Worm (Caenorhabditis elegans) whole organism, midembryonic: ENCODE data around the gene dao-6.

Source experiments
- T22C8.4 ChIP-seq: fragments of 200-800 bp; sonication (Bioruptor generic); IDR thresholded peaks from 2 replicates; pipeline ENCODE4 v1.3.6; 2022; ENCODE audit warnings: missing genetic modification characterization, missing compliant biosample characterization
- cog-1 ChIP-seq: sonication (generic microtip); optimal IDR thresholded peaks from 2 replicates; lab custom pipeline; 2016; ENCODE audit warnings: missing genetic modification characterization, missing compliant biosample characterization
- flt-1 ChIP-seq: fragments of 200-800 bp; sonication (Bioruptor generic); IDR thresholded peaks from 2 replicates; pipeline ENCODE4 v1.3.6; 2022; ENCODE audit warnings: missing genetic modification characterization, missing compliant biosample characterization
- klf-2 ChIP-seq: fragments of 200-800 bp; sonication (Bioruptor generic); conservative IDR thresholded peaks from 2 replicates; pipeline ENCODE4 v1.3.6; 2022; ENCODE audit warnings: missing genetic modification reagents, missing genetic modification characterization, missing compliant biosample characterization
- med-1 ChIP-seq: sonication (generic microtip); optimal IDR thresholded peaks from 2 replicates; lab custom pipeline; 2017; ENCODE audit warnings: missing genetic modification characterization, mild to moderate bottlenecking, missing compliant biosample characterization, antibody characterized with exemption, missing genetic modification reagents; ENCODE audit not compliant: insufficient read depth
- ref-1 ChIP-seq: fragments of 200-800 bp; sonication (Bioruptor generic); conservative IDR thresholded peaks from 2 replicates; pipeline ENCODE4 v1.3.6; 2022; ENCODE audit warnings: missing genetic modification reagents, missing genetic modification characterization, missing compliant biosample characterization
- tab-1 ChIP-seq: fragments of 200-800 bp; sonication (Bioruptor generic); IDR thresholded peaks from 2 replicates; pipeline ENCODE4 v1.3.6; 2022; ENCODE audit warnings: missing genetic modification characterization, missing compliant biosample characterization
- ztf-23 ChIP-seq: fragments of 200-800 bp; sonication (Bioruptor generic); IDR thresholded peaks from 2 replicates; pipeline ENCODE4 v1.3.6; 2022; ENCODE audit warnings: missing genetic modification reagents, missing genetic modification characterization, missing compliant biosample characterization
- ztf-29 ChIP-seq: fragments of 200-800 bp; sonication (Bioruptor generic); IDR thresholded peaks from 2 replicates; pipeline ENCODE4 v1.3.6; 2022; ENCODE audit warnings: missing genetic modification reagents, missing genetic modification characterization, missing compliant biosample characterization

Gene dao-6

DNA sequence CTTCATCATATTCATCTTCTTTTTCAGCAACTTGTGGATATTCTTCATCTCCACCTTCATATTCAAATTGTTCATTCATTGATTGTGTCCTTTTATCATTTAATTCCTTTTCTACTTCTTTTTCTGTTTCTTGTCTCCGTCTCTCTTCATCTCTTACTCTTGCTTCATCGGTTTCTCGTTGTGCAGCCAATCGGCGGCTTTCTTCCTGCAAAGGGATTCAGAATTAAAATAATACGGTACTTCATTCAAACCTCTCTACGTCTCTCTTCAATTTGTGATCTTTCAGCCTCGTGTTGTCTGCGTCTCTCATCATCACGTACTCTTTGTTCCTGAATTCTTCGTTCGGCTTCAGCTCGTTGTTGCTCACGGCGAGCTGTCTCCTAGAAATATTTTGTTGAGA is 4.7 kb upstream of the dao-6 start:
- no peak for TF ChIP-seq cog-1 (tag; lab: Kevin White, UChicago)
- no peak for TF ChIP-seq ref-1 (GFP tag; lab: Robert Waterston, UW)
- no peak for TF ChIP-seq ztf-23
- TF ChIP-seq ztf-29 (GFP tag; lab: Robert Waterston, UW), result no peak
- TF ChIP-seq flt-1 (GFP tag; lab: Robert Waterston, UW), result no peak
- no peak for TF ChIP-seq med-1
- no peak for TF ChIP-seq tab-1 (GFP tag; lab: Robert Waterston, UW)
- no peak for TF ChIP-seq klf-2
- no peak for TF ChIP-seq T22C8.4 (GFP tag; lab: Robert Waterston, UW)

ce11 chrIII:9738954-9739353 is 3.0 kb upstream of the dao-6 start, which contains the start of gene hlh-4:
Gene hlh-4, minus strand, starts transcription at chrIII:9739054.
- TF ChIP-seq cog-1 (tag; lab: Kevin White, UChicago) (no peak), ztf-29 (GFP tag; lab: Robert Waterston, UW) (no peak)

ce11 chrIII:9734030-9734429 is 2.0 kb downstream of the dao-6 start:
- no peak for TF ChIP-seq T22C8.4 (GFP tag; lab: Robert Waterston, UW)
- TF ChIP-seq tab-1 (GFP tag; lab: Robert Waterston, UW), result no peak
- TF ChIP-seq klf-2, result no peak
- no peak for TF ChIP-seq cog-1 (tag; lab: Kevin White, UChicago)
- no peak for TF ChIP-seq ztf-29 (GFP tag; lab: Robert Waterston, UW)
- TF ChIP-seq flt-1 (GFP tag; lab: Robert Waterston, UW), result no peak
- TF ChIP-seq ztf-23, result no peak
- no peak for TF ChIP-seq ref-1 (GFP tag; lab: Robert Waterston, UW)
- no peak for TF ChIP-seq med-1

ce11 chrIII:9733333-9733732 is 2.7 kb downstream of the dao-6 start:
- TF ChIP-seq flt-1 (GFP tag; lab: Robert Waterston, UW), result no peak
- TF ChIP-seq med-1, result no peak

- TF ChIP-seq T22C8.4 (GFP tag; lab: Robert Waterston, UW) (no peak), flt-1 (GFP tag; lab: Robert Waterston, UW) (no peak), med-1 (no peak), ref-1 (GFP tag; lab: Robert Waterston, UW) (no peak), ztf-23 (no peak), cog-1 (tag; lab: Kevin White, UChicago) (no peak), tab-1 (GFP tag; lab: Robert Waterston, UW) (no peak), klf-2 (no peak), ztf-29 (GFP tag; lab: Robert Waterston, UW) (no peak)
Measured at ce11 chrIII:9731313-9731912, 4.6 kb downstream of the dao-6 start.

ce11 chrIII:9730407-9730806 is 5.6 kb downstream of the dao-6 start:
- TF ChIP-seq med-1 (no peak), T22C8.4 (GFP tag; lab: Robert Waterston, UW) (no peak), ztf-23 (no peak), ztf-29 (GFP tag; lab: Robert Waterston, UW) (no peak), cog-1 (tag; lab: Kevin White, UChicago) (no peak), flt-1 (GFP tag; lab: Robert Waterston, UW) (no peak), tab-1 (GFP tag; lab: Robert Waterston, UW) (no peak), klf-2 (no peak), ref-1 (GFP tag; lab: Robert Waterston, UW) (no peak)

- TF ChIP-seq ref-1 (GFP tag; lab: Robert Waterston, UW) (no peak), ztf-29 (GFP tag; lab: Robert Waterston, UW) (no peak), ztf-23 (no peak), cog-1 (tag; lab: Kevin White, UChicago) (no peak), klf-2 (no peak), T22C8.4 (GFP tag; lab: Robert Waterston, UW) (no peak), flt-1 (GFP tag; lab: Robert Waterston, UW) (no peak), tab-1 (GFP tag; lab: Robert Waterston, UW) (no peak), med-1 (no peak)
Measured at ce11 chrIII:9727439-9727838, 8.6 kb downstream of the dao-6 start, which contains the start of gene C07A9.12. Gene C07A9.12, minus strand, starts transcription at chrIII:9727539.

ce11 chrIII:9725114-9725513 is 10.9 kb downstream of the dao-6 start, which contains the start of gene clec-162:
Gene clec-162, minus strand, starts transcription at chrIII:9725214.
- TF ChIP-seq ztf-23, result no peak
- TF ChIP-seq ref-1 (GFP tag; lab: Robert Waterston, UW), result no peak
- TF ChIP-seq med-1, result no peak
- TF ChIP-seq T22C8.4 (GFP tag; lab: Robert Waterston, UW), result no peak
- no peak for TF ChIP-seq flt-1 (GFP tag; lab: Robert Waterston, UW)
- TF ChIP-seq ztf-29 (GFP tag; lab: Robert Waterston, UW), result no peak
- no peak for TF ChIP-seq tab-1 (GFP tag; lab: Robert Waterston, UW)
- no peak for TF ChIP-seq cog-1 (tag; lab: Kevin White, UChicago)
- no peak for TF ChIP-seq klf-2

DNA sequence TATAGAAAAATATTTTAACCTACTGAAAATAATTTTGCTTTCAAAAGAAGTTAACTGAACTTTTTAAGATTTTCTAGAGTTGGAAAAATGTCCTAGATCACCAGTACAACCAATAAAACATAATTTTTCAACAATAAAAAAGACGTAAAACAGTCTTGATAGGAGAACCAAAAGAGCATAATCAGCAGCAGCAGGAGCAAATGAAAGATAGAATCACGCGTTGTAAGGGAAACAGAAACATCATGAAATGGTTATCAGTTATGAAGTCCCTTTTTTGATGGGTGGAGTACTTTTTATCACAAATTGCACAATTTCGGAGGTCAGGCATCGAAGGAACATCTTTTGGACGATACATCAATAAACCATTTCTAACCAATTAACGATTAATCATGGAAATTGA is 14.0 kb downstream of the dao-6 start:
- no peak for TF ChIP-seq T22C8.4 (GFP tag; lab: Robert Waterston, UW)

ce11 chrIII:9720191-9720590 is 15.8 kb downstream of the dao-6 start, which contains the start of gene ncx-7:
Gene ncx-7, minus strand, starts transcription at chrIII:9720291.
- TF ChIP-seq tab-1 (GFP tag; lab: Robert Waterston, UW), result no peak
- no peak for TF ChIP-seq flt-1 (GFP tag; lab: Robert Waterston, UW)

DNA sequence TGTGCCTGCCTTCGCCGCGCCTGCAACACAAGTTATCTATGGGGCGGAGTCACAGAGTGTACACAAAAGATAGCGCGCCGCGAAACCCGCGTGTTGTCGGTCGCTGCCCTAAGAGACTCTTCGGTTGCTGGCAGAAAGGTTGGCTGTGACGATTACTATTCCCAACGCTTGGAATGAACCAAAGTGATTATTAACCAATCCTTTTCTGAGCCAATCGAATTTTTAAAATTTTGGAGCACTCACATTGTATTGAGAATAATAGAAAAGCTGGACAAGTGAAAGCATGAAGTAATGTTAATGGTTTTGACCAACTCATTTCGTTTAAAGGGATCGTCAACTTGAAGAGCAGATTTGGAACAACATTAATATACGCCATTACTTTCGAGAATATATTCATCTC is 18.8 kb downstream of the dao-6 start:
- TF ChIP-seq ztf-29 (GFP tag; lab: Robert Waterston, UW) (no peak), flt-1 (GFP tag; lab: Robert Waterston, UW) (no peak)
